Fruit fly (Drosophila melanogaster) whole organism, adult: ENCODE data around the gene CG1622.

Experiments
- CG1620 ChIP-seq: fragments of 200-800 bp; sonication (Bioruptor generic); optimal IDR thresholded peaks from 2 replicates; lab custom pipeline; 2016; ENCODE audit warnings: missing biosample characterization, missing genetic modification characterization
- Crg-1 ChIP-seq: fragments of 200-800 bp; sonication (Bioruptor generic); optimal IDR thresholded peaks from 2 replicates; lab custom pipeline; 2016; ENCODE audit warnings: missing biosample characterization, missing genetic modification characterization
- Mnt ChIP-seq: fragments of 200-800 bp; sonication (Bioruptor generic); optimal IDR thresholded peaks from 2 replicates; lab custom pipeline; 2016; ENCODE audit warnings: missing biosample characterization, mild to moderate bottlenecking, missing genetic modification characterization

- no peak for TF ChIP-seq Mnt (GFP tag; lab: Kevin White, UChicago)
- no peak for TF ChIP-seq Crg-1 (GFP tag; lab: Kevin White, UChicago)
- TF ChIP-seq CG1620 (GFP tag; lab: Kevin White, UChicago) = no peak
These were observed 15.3 kb downstream of the CG1622 start for dm6 chrX:13312200-13312599.
